Fruit fly (Drosophila melanogaster) whole organism, embryonic: ENCODE results near the gene zye.

ENCODE experiments used
- Aef1 ChIP-seq: fragments of 200-800 bp; sonication (Bioruptor generic); IDR thresholded peaks from 3 replicates; pipeline ENCODE4 v1.3.6; 2022; ENCODE audit warnings: missing biosample characterization, missing genetic modification characterization
- CG10147 ChIP-seq: fragments of 200-800 bp; sonication (Bioruptor generic); optimal IDR thresholded peaks from 2 replicates; lab custom pipeline; 2019; ENCODE audit warnings: missing biosample characterization, mild to moderate bottlenecking, missing genetic modification characterization, moderate library complexity
- CG11504 ChIP-seq: fragments of 200-800 bp; sonication (Bioruptor generic); optimal IDR thresholded peaks from 3 replicates; lab custom pipeline; 2019; ENCODE audit warnings: missing biosample characterization, mild to moderate bottlenecking, missing genetic modification characterization, moderate library complexity
- CG13624 ChIP-seq: fragments of 200-800 bp; sonication (Bioruptor generic); optimal IDR thresholded peaks from 2 replicates; lab custom pipeline; 2016; ENCODE audit warnings: missing biosample characterization, missing genetic modification characterization
- CG14860 ChIP-seq: fragments of 200-800 bp; sonication (Bioruptor generic); IDR thresholded peaks from 3 replicates; pipeline ENCODE4 v1.3.6; 2022; ENCODE audit warnings: missing biosample characterization, missing genetic modification characterization; ENCODE audit not compliant: partially characterized antibody
- CG16815 ChIP-seq: fragments of 200-800 bp; sonication (Bioruptor generic); optimal IDR thresholded peaks from 3 replicates; lab custom pipeline; 2017; ENCODE audit warnings: missing biosample characterization, mild to moderate bottlenecking, missing genetic modification characterization
- CG17186 ChIP-seq: fragments of 200-800 bp; sonication (Bioruptor generic); optimal IDR thresholded peaks from 3 replicates; lab custom pipeline; 2017; ENCODE audit warnings: missing biosample characterization, missing genetic modification reagents, missing genetic modification characterization
- CG17328 ChIP-seq: fragments of 200-800 bp; sonication (Bioruptor generic); IDR thresholded peaks from 2 replicates; pipeline ENCODE4 v1.3.6; 2022; ENCODE audit warnings: missing biosample characterization, missing genetic modification characterization
- CG18476 ChIP-seq: fragments of 200-800 bp; sonication (Bioruptor generic); optimal IDR thresholded peaks from 2 replicates; lab custom pipeline; 2016; ENCODE audit warnings: missing biosample characterization, mild to moderate bottlenecking, missing genetic modification characterization
- CG18764 ChIP-seq: fragments of 200-800 bp; sonication (Bioruptor generic); optimal IDR thresholded peaks from 3 replicates; lab custom pipeline; 2016; ENCODE audit warnings: missing biosample characterization, missing genetic modification characterization
- CG2116 ChIP-seq: fragments of 200-800 bp; sonication (Bioruptor generic); optimal IDR thresholded peaks from 3 replicates; lab custom pipeline; 2018; ENCODE audit warnings: missing biosample characterization, mild to moderate bottlenecking, missing genetic modification characterization
- CG2129 ChIP-seq: fragments of 200-800 bp; sonication (Bioruptor generic); IDR thresholded peaks from 2 replicates; pipeline ENCODE4 v1.3.6; 2022; ENCODE audit warnings: missing biosample characterization, missing genetic modification characterization; ENCODE audit not compliant: partially characterized antibody
- CG31224 ChIP-seq: fragments of 200-800 bp; sonication (Bioruptor generic); IDR thresholded peaks from 2 replicates; pipeline ENCODE4 v1.3.6; 2022; ENCODE audit warnings: missing biosample characterization, missing genetic modification characterization
- CG32767 ChIP-seq: fragments of 200-800 bp; sonication (Bioruptor generic); IDR thresholded peaks from 2 replicates; pipeline ENCODE4 v1.3.6; 2022; ENCODE audit warnings: missing biosample characterization, missing genetic modification characterization
- CG33213 ChIP-seq: fragments of 200-800 bp; sonication (Bioruptor generic); optimal IDR thresholded peaks from 3 replicates; lab custom pipeline; 2016; ENCODE audit warnings: missing biosample characterization, missing genetic modification characterization
- CG7357 ChIP-seq: fragments of 200-800 bp; sonication (Bioruptor generic); IDR thresholded peaks from 3 replicates; pipeline ENCODE4 v1.3.6; 2022; ENCODE audit warnings: missing biosample characterization, missing genetic modification characterization
- CG7372 ChIP-seq: fragments of 200-800 bp; sonication (Bioruptor generic); IDR thresholded peaks from 2 replicates; pipeline ENCODE4 v1.3.6; 2022; ENCODE audit warnings: missing biosample characterization, missing genetic modification characterization
- CG7963 ChIP-seq: fragments of 200-800 bp; sonication (Bioruptor generic); IDR thresholded peaks from 3 replicates; pipeline ENCODE4 v1.3.6; 2022; ENCODE audit warnings: missing biosample characterization, missing genetic modification characterization; ENCODE audit not compliant: partially characterized antibody
- CG8290 ChIP-seq, 3 experiments: fragments of 200-800 bp; sonication (Bioruptor generic); optimal IDR thresholded peaks; 2 replicates each; lab custom pipeline; 2016 to 2019; ENCODE audit warnings: missing biosample characterization in 3 of 3, missing genetic modification characterization in 3 of 3, mild to moderate bottlenecking in 2 of 3, moderate library complexity in 1 of 3
- Dip2 ChIP-seq: fragments of 200-800 bp; sonication (Bioruptor generic); IDR thresholded peaks from 2 replicates; pipeline ENCODE4 v1.3.6; 2022; ENCODE audit warnings: missing biosample characterization, missing genetic modification characterization
- E2f2 ChIP-seq: fragments of 200-800 bp; sonication (Bioruptor generic); IDR thresholded peaks from 2 replicates; pipeline ENCODE4 v1.3.6; 2022; ENCODE audit warnings: missing biosample characterization, missing genetic modification characterization
- Eip74EF ChIP-seq, 2 experiments: fragments of 200-800 bp in 1 of 2; fragments of >200 bp in 1 of 2; sonication (Bioruptor generic) in 1 of 2; optimal IDR thresholded peaks; 2 replicates each; lab custom pipeline; 2017 to 2019; ENCODE audit warnings: missing biosample characterization in 2 of 2, missing genetic modification characterization in 2 of 2, mild to moderate bottlenecking in 1 of 2, moderate library complexity in 1 of 2
- Ets97D ChIP-seq: fragments of 200-800 bp; sonication (Bioruptor generic); optimal IDR thresholded peaks from 3 replicates; lab custom pipeline; 2016; ENCODE audit warnings: missing biosample characterization, missing genetic modification characterization
- Fer2 ChIP-seq: fragments of 200-800 bp; sonication (Bioruptor generic); optimal IDR thresholded peaks from 2 replicates; lab custom pipeline; 2018; ENCODE audit warnings: missing biosample characterization, mild to moderate bottlenecking, missing genetic modification characterization, moderate library complexity
- HLH4C ChIP-seq: fragments of 200-800 bp; sonication (Bioruptor generic); IDR thresholded peaks from 3 replicates; pipeline ENCODE4 v1.3.6; 2022; ENCODE audit warnings: missing biosample characterization, missing genetic modification characterization; ENCODE audit not compliant: partially characterized antibody
- Hand ChIP-seq: fragments of 200-800 bp; sonication (Bioruptor generic); optimal IDR thresholded peaks from 2 replicates; lab custom pipeline; 2017; ENCODE audit warnings: mild to moderate bottlenecking, missing biosample characterization, missing genetic modification reagents, missing genetic modification characterization
- MTF-1 ChIP-seq: fragments of 200-800 bp; sonication (Bioruptor generic); optimal IDR thresholded peaks from 2 replicates; lab custom pipeline; 2018; ENCODE audit warnings: missing biosample characterization, mild to moderate bottlenecking, missing genetic modification characterization, borderline replicate concordance
- PHDP ChIP-seq: fragments of 200-800 bp; sonication (Bioruptor generic); optimal IDR thresholded peaks from 3 replicates; lab custom pipeline; 2018; ENCODE audit warnings: missing biosample characterization, mild to moderate bottlenecking, missing genetic modification characterization, moderate library complexity
- Rfx ChIP-seq: fragments of 200-800 bp; sonication (Bioruptor generic); IDR thresholded peaks from 2 replicates; pipeline ENCODE4 v1.3.6; 2022; ENCODE audit warnings: missing biosample characterization, missing genetic modification characterization
- Sry-β ChIP-seq: fragments of 200-800 bp; sonication (Bioruptor generic); optimal IDR thresholded peaks from 2 replicates; lab custom pipeline; 2018; ENCODE audit warnings: missing biosample characterization, mild to moderate bottlenecking, missing genetic modification characterization, moderate library complexity
- ap ChIP-seq: fragments of 200-800 bp; sonication (Bioruptor generic); IDR thresholded peaks from 2 replicates; pipeline ENCODE4 v1.3.6; 2022; ENCODE audit warnings: missing biosample characterization, missing genetic modification characterization
- bbx ChIP-seq: fragments of 200-800 bp; sonication (Bioruptor generic); IDR thresholded peaks from 2 replicates; pipeline ENCODE4 v1.3.6; 2022; ENCODE audit warnings: missing biosample characterization, missing genetic modification characterization; ENCODE audit not compliant: partially characterized antibody
- croc ChIP-seq: fragments of 200-800 bp; sonication (Bioruptor generic); conservative IDR thresholded peaks from 3 replicates; pipeline ENCODE4 v1.3.6; 2022; ENCODE audit warnings: missing biosample characterization, missing genetic modification characterization
- danr ChIP-seq: fragments of 200-800 bp; sonication (Bioruptor generic); IDR thresholded peaks from 2 replicates; pipeline ENCODE4 v1.3.6; 2022; ENCODE audit warnings: missing biosample characterization, missing genetic modification characterization
- dati ChIP-seq: fragments of 200-800 bp; sonication (Bioruptor generic); IDR thresholded peaks from 2 replicates; pipeline ENCODE4 v1.3.6; 2022; ENCODE audit warnings: missing biosample characterization, missing genetic modification characterization
- dm ChIP-seq: fragments of 200-800 bp; sonication (Bioruptor generic); optimal IDR thresholded peaks from 3 replicates; lab custom pipeline; 2016; ENCODE audit warnings: missing biosample characterization, missing genetic modification characterization
- gsb ChIP-seq: fragments of 200-800 bp; sonication (Bioruptor generic); IDR thresholded peaks from 2 replicates; pipeline ENCODE4 v1.3.6; 2022; ENCODE audit warnings: missing biosample characterization, missing genetic modification characterization
- gt ChIP-seq: fragments of 200-800 bp; sonication (Bioruptor generic); IDR thresholded peaks from 2 replicates; pipeline ENCODE4 v1.3.6; 2022; ENCODE audit warnings: missing biosample characterization, missing genetic modification characterization
- h ChIP-seq: fragments of >200 bp; optimal IDR thresholded peaks from 2 replicates; lab custom pipeline; 2017
- hth ChIP-seq: fragments of >200 bp; optimal IDR thresholded peaks from 2 replicates; lab custom pipeline; 2017; ENCODE audit warnings: inconsistent platforms
- mirr ChIP-seq: fragments of 200-800 bp; sonication (Bioruptor generic); optimal IDR thresholded peaks from 3 replicates; lab custom pipeline; 2018; ENCODE audit warnings: missing biosample characterization, mild to moderate bottlenecking, missing genetic modification characterization
- odd ChIP-seq: fragments of 200-800 bp; sonication (Bioruptor generic); optimal IDR thresholded peaks from 2 replicates; lab custom pipeline; 2017; ENCODE audit warnings: missing biosample characterization, mild to moderate bottlenecking, missing genetic modification characterization
- peb ChIP-seq: fragments of 200-800 bp; sonication (Bioruptor generic); IDR thresholded peaks from 2 replicates; pipeline ENCODE4 v1.3.6; 2022; ENCODE audit warnings: missing biosample characterization, missing genetic modification characterization
- pum ChIP-seq: fragments of 200-800 bp; sonication (Bioruptor generic); optimal IDR thresholded peaks from 2 replicates; lab custom pipeline; 2016; ENCODE audit warnings: missing biosample characterization, missing genetic modification characterization
- run ChIP-seq: fragments of 200-800 bp; sonication (Bioruptor generic); optimal IDR thresholded peaks from 3 replicates; lab custom pipeline; 2018; ENCODE audit warnings: missing biosample characterization, mild to moderate bottlenecking, missing genetic modification characterization
- sd ChIP-seq: fragments of 200-800 bp; sonication (Bioruptor generic); optimal IDR thresholded peaks from 3 replicates; lab custom pipeline; 2018; ENCODE audit warnings: missing biosample characterization, mild to moderate bottlenecking, missing genetic modification characterization, moderate library complexity
- ttk ChIP-seq: fragments of 200-800 bp; sonication (Bioruptor generic); IDR thresholded peaks from 2 replicates; pipeline ENCODE4 v2.1.2; 2022; ENCODE audit warnings: missing biosample characterization, missing genetic modification characterization
- wdn ChIP-seq: fragments of 200-800 bp; sonication (Bioruptor generic); IDR thresholded peaks from 2 replicates; pipeline ENCODE4 v1.3.6; 2022; ENCODE audit warnings: missing biosample characterization, missing genetic modification characterization

The zye gene

dm6 chr3L:20441632-20442469, 28.4 kb downstream of the zye start, which contains the start of gene CG5910 (continued):
- TF ChIP-seq danr (GFP tag; lab: Robert Waterston, UW) (peak; percentile 51; the same call in 1 of the 2 replicates), CG17186 (no peak), E2f2 (GFP tag; lab: Robert Waterston, UW) (peak; percentile 37; the same call in 1 of the 2 replicates), Rfx (GFP tag; lab: Robert Waterston, UW) (peak; percentile 75), run (tag; lab: Kevin White, UChicago) (peak; percentile 84), peb (GFP tag; lab: Robert Waterston, UW) (peak; percentile 50; the same call in 1 of the 2 replicates), CG16815 (GFP tag; lab: Kevin White, UChicago) (peak; percentile 81), odd (GFP tag; lab: Kevin White, UChicago) (peak; percentile 87), CG17328 (GFP tag; lab: Robert Waterston, UW) (peak; percentile 69; the same call in 1 of the 2 replicates), wdn (GFP tag; lab: Robert Waterston, UW) (peak; percentile 72), CG10147 (peak; percentile 96), CG18476 (GFP tag; lab: Kevin White, UChicago) (peak; percentile 66), Eip74EF (GFP tag; optimal IDR thresholded peaks at IDR 0.05; lab: Kevin White, UChicago) (peak in 1 of 2 experiments; percentile 90), dm (GFP tag; lab: Kevin White, UChicago) (no peak), ap (peak; percentile 78), CG31224 (GFP tag; lab: Robert Waterston, UW) (peak; percentile 66), CG2129 (GFP tag; lab: Robert Waterston, UW) (no peak), hth (lab: Kevin White, UChicago) (no peak), PHDP (tag; lab: Kevin White, UChicago) (peak; percentile 91), CG14860 (GFP tag; lab: Robert Waterston, UW) (no peak), Aef1 (GFP tag; lab: Robert Waterston, UW) (peak; percentile 74), croc (GFP tag; lab: Robert Waterston, UW) (peak; percentile 85), CG7372 (GFP tag; lab: Robert Waterston, UW) (peak; percentile 53; the same call in 1 of the 2 replicates), gt (GFP tag; lab: Robert Waterston, UW) (peak; percentile 41; the same call in 1 of the 2 replicates), CG8290 (GFP tag; optimal IDR thresholded peaks at IDR 0.05; lab: Kevin White, UChicago) (peak; percentile 75), CG8290 (tag; optimal IDR thresholded peaks at IDR 0.05; lab: Kevin White, UChicago) (no peak), CG11504 (peak; percentile 94), Hand (GFP tag; lab: Kevin White, UChicago) (peak; percentile 90), CG13624 (GFP tag; lab: Kevin White, UChicago) (peak; percentile 16), sd (tag; lab: Kevin White, UChicago) (peak; percentile 51), gsb (GFP tag; lab: Robert Waterston, UW) (peak; percentile 52; the same call in 1 of the 2 replicates), Ets97D (GFP tag; lab: Kevin White, UChicago) (no peak), CG18764 (GFP tag; lab: Kevin White, UChicago) (peak; percentile 63), MTF-1 (GFP tag; lab: Kevin White, UChicago) (peak; percentile 53), ttk (GFP tag; lab: Robert Waterston, UW) (peak; percentile 76), Fer2 (tag; lab: Kevin White, UChicago) (peak; percentile 74), CG2116 (GFP tag; lab: Kevin White, UChicago) (peak; percentile 54), h (no peak), Dip2 (GFP tag; lab: Robert Waterston, UW) (no peak), Sry-β (no peak), CG33213 (GFP tag; lab: Kevin White, UChicago) (no peak), HLH4C (no peak), CG7963 (GFP tag; lab: Robert Waterston, UW) (no peak), bbx (GFP tag; lab: Robert Waterston, UW) (no peak), CG7357 (GFP tag; lab: Robert Waterston, UW) (peak; percentile 83), mirr (peak; percentile 3), CG32767 (GFP tag; lab: Robert Waterston, UW) (peak; percentile 74), pum (GFP tag; lab: Kevin White, UChicago) (no peak), dati (no peak)
